Fruit fly (Drosophila melanogaster) Kc167 (cell line): ENCODE data around the gene CG1764.

Experiments
- Sin3A ChIP-seq: fragments of >200 bp; optimal IDR thresholded peaks from 2 replicates; lab custom pipeline; 2018; ENCODE audit warnings: missing external identifiers
- insv ChIP-seq: fragments of >200 bp; optimal IDR thresholded peaks from 3 replicates; lab custom pipeline; 2018; ENCODE audit warnings: missing external identifiers
- psq ChIP-seq: fragments of >200 bp; optimal IDR thresholded peaks from 2 replicates; lab custom pipeline; 2017; ENCODE audit warnings: missing external identifiers

- TF ChIP-seq insv (lab: Kevin White, UChicago) (no peak), Sin3A (lab: Kevin White, UChicago) (no peak), psq (no peak)
These were observed 47.8 kb downstream of the CG1764 start for dm6 chrX:13254442-13254841.
